Worm (Caenorhabditis elegans): ENCODE measurements around the gene F22E5.2.
"Not testable (repeated sequence)": the region's sequence is repeated elsewhere in the genome, so short reads cannot be mapped to it uniquely, and the experiment has no call there.

DNA sequence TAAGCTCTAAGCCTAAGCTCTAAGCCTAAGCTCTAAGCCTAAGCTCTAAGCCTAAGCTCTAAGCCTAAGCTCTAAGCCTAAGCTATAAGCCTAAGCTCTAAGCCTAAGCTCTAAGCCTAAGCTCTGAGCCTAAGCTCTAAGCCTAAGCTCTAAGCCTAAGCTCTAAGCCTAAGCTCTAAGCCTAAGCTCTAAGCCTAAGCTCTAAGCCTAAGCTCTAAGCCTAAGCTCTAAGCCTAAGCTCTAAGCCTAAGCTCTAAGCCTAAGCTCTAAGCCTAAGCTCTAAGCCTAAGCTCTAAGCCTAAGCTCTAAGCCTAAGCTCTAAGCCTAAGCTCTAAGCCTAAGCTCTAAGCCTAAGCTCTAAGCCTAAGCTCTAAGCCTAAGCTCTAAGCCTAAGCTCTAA, 33.0 kb upstream of the F22E5.2 start:
- TF ChIP-seq tra-4, hnd-1 (tag; optimal IDR thresholded peaks at IDR 0.05): not testable (repeated sequence)
